Worm (Caenorhabditis elegans): ENCODE results near the gene dpy-9.

The dpy-9 gene

ce11 chrIV:296849-297248 is 37.8 kb upstream of the dpy-9 start (continued):
- TF ChIP-seq F39B2.1 (GFP tag; IDR thresholded peaks at IDR 0.05) (no peak), F57C9.4 (tag; optimal IDR thresholded peaks at IDR 0.05) (no peak), lin-40 (tag; optimal IDR thresholded peaks at IDR 0.05) (peak; percentile 2), ceh-91 (GFP tag; IDR thresholded peaks at IDR 0.05) (no peak), ztf-22 (GFP tag; optimal IDR thresholded peaks at IDR 0.05) (peak; percentile 41), pha-4 (tag; optimal IDR thresholded peaks at IDR 0.05) (no peak), hsf-1 (GFP tag; IDR thresholded peaks at IDR 0.05) (no peak), ztf-26 (tag; optimal IDR thresholded peaks at IDR 0.05) (no peak), hmg-20 (GFP tag; IDR thresholded peaks at IDR 0.05) (no peak), lsy-27 (tag; optimal IDR thresholded peaks at IDR 0.05; ENCODE audit: borderline replicate concordance, insufficient read depth) (no peak), tbp1 (GFP tag; optimal IDR thresholded peaks at IDR 0.05) (no peak), fkh-3 (tag; optimal IDR thresholded peaks at IDR 0.05) (no peak), dox-1 (GFP tag; IDR thresholded peaks at IDR 0.05) (no peak), ztf-6 (GFP tag; IDR thresholded peaks at IDR 0.05) (no peak), mcd-1 (GFP tag; IDR thresholded peaks at IDR 0.05) (no peak), zfh-2 (GFP tag; conservative IDR thresholded peaks at IDR 0.05) (no peak), attf-6 (GFP tag; IDR thresholded peaks at IDR 0.05) (no peak), F52B5.7 (tag; optimal IDR thresholded peaks at IDR 0.05) (no peak), bed-1 (GFP tag; IDR thresholded peaks at IDR 0.05) (no peak), mel-28 (tag; optimal IDR thresholded peaks at IDR 0.05; ENCODE audit: borderline replicate concordance) (no peak), sptf-2 (GFP tag; optimal IDR thresholded peaks at IDR 0.05) (no peak), Y67H2A.10 (GFP tag; conservative IDR thresholded peaks at IDR 0.05) (no peak), B0336.3 (GFP tag; IDR thresholded peaks at IDR 0.05) (0 out of 2 replicates have a peak, but pooled peaks have one; percentile 21), dpff-1 (tag; optimal IDR thresholded peaks at IDR 0.05) (no peak), unc-62 (GFP tag; optimal IDR thresholded peaks at IDR 0.05) (peak; percentile 18), ceh-27 (GFP tag; optimal IDR thresholded peaks at IDR 0.05) (no peak), hlh-26 (GFP tag; conservative IDR thresholded peaks at IDR 0.05) (no peak), ets-4 (GFP tag; optimal IDR thresholded peaks at IDR 0.05) (no peak), aptf-3 (GFP tag; IDR thresholded peaks at IDR 0.05) (no peak), D2030.7 (GFP tag; IDR thresholded peaks at IDR 0.05) (no peak), him-1 (tag; optimal IDR thresholded peaks at IDR 0.05) (no peak), F55B11.4 (tag; optimal IDR thresholded peaks at IDR 0.05; ENCODE audit: borderline replicate concordance, insufficient read depth) (no peak), lin-35 (GFP tag; optimal IDR thresholded peaks at IDR 0.05) (no peak), lin-54 (GFP tag; optimal IDR thresholded peaks at IDR 0.05) (no peak), nhr-80 (tag; optimal IDR thresholded peaks at IDR 0.05) (peak; percentile 81), lag-1 (GFP tag; IDR thresholded peaks at IDR 0.05) (no peak), cebp-1 (GFP tag; IDR thresholded peaks at IDR 0.05) (no peak), cebp-1 (tag; optimal IDR thresholded peaks at IDR 0.05) (peak; percentile 37)

ce11 chrIV:295734-296201 is 36.8 kb upstream of the dpy-9 start:
- TF ChIP-seq dox-1 (GFP tag; IDR thresholded peaks at IDR 0.05) (peak; percentile 63), chd-7 (tag; optimal IDR thresholded peaks at IDR 0.05) (peak; percentile 43), C06A6.2 (GFP tag; conservative IDR thresholded peaks at IDR 0.05) (0 out of 2 replicates have a peak, but pooled peaks have one; percentile 27), ZK185.1 (tag; optimal IDR thresholded peaks at IDR 0.05; ENCODE audit: poor library complexity, severe bottlenecking) (no peak), nhr-90 (tag; optimal IDR thresholded peaks at IDR 0.05) (peak; percentile 39), lir-1 (GFP tag; conservative IDR thresholded peaks at IDR 0.05) (no peak), egl-44 (GFP tag; IDR thresholded peaks at IDR 0.05) (0 out of 2 replicates have a peak, but pooled peaks have one; percentile 32), tbp1 (GFP tag; optimal IDR thresholded peaks at IDR 0.05) (peak; percentile 33), F55B11.4 (tag; optimal IDR thresholded peaks at IDR 0.05; ENCODE audit: borderline replicate concordance, insufficient read depth) (no peak), Y79H2A.3 (GFP tag; conservative IDR thresholded peaks at IDR 0.05) (no peak), nfyb-1 (GFP tag; IDR thresholded peaks at IDR 0.05) (0 out of 2 replicates have a peak, but pooled peaks have one; percentile 59), mcd-1 (GFP tag; IDR thresholded peaks at IDR 0.05) (no peak), atf-7 (tag; optimal IDR thresholded peaks at IDR 0.05) (peak; percentile 77), ets-4 (GFP tag; optimal IDR thresholded peaks at IDR 0.05) (no peak), cebp-1 (GFP tag; IDR thresholded peaks at IDR 0.05) (no peak), cebp-1 (tag; optimal IDR thresholded peaks at IDR 0.05) (peak; percentile 33), efl-1 (GFP tag; optimal IDR thresholded peaks at IDR 0.05) (no peak), nhr-80 (tag; optimal IDR thresholded peaks at IDR 0.05) (peak; percentile 95), ekl-4 (GFP tag; IDR thresholded peaks at IDR 0.05) (0 out of 2 replicates have a peak, but pooled peaks have one; percentile 33), lin-40 (tag; optimal IDR thresholded peaks at IDR 0.05) (no peak)

All from whole organism, young adult.